Worm (Caenorhabditis elegans) whole organism, L1 larva: ENCODE data around the gene ric-3.

Source experiments
- C04F5.9 ChIP-seq: sonication (generic microtip); optimal IDR thresholded peaks from 2 replicates; lab custom pipeline; 2016; ENCODE audit warnings: missing genetic modification characterization, missing compliant biosample characterization
- C16A3.4 ChIP-seq: fragments of 150-350 bp; optimal IDR thresholded peaks from 2 replicates; lab custom pipeline; 2014; ENCODE audit warnings: missing biosample characterization, missing genetic modification characterization
- C34B4.2 ChIP-seq: sonication (generic microtip); optimal IDR thresholded peaks from 2 replicates; lab custom pipeline; 2017; ENCODE audit warnings: mild to moderate bottlenecking, missing genetic modification characterization, missing compliant biosample characterization
- F16B12.6 ChIP-seq: fragments of 150-350 bp; optimal IDR thresholded peaks from 2 replicates; lab custom pipeline; 2014; ENCODE audit warnings: missing biosample characterization, missing genetic modification characterization
- Y116A8C.19 ChIP-seq: sonication (generic microtip); optimal IDR thresholded peaks from 2 replicates; lab custom pipeline; 2016; ENCODE audit warnings: missing compliant biosample characterization, missing genetic modification characterization, borderline replicate concordance
- aha-1 ChIP-seq: fragments of 150-350 bp; optimal IDR thresholded peaks from 2 replicates; lab custom pipeline; 2014; ENCODE audit warnings: missing biosample characterization, missing genetic modification characterization
- ceh-63 ChIP-seq: fragments of 200-800 bp; sonication (Bioruptor generic); optimal IDR thresholded peaks from 2 replicates; lab custom pipeline; 2018; ENCODE audit warnings: mild to moderate bottlenecking, missing genetic modification characterization, missing compliant biosample characterization
- ceh-88 ChIP-seq: fragments of 200-800 bp; sonication (Bioruptor generic); IDR thresholded peaks from 2 replicates; pipeline ENCODE4 v1.3.6; 2022; ENCODE audit warnings: missing genetic modification characterization, missing compliant biosample characterization
- ceh-90 ChIP-seq: sonication (generic microtip); optimal IDR thresholded peaks from 2 replicates; lab custom pipeline; 2016; ENCODE audit warnings: missing genetic modification characterization, missing compliant biosample characterization
- dpl-1 ChIP-seq, 3 experiments: fragments of 150-350 bp in 2 of 3; sonication (generic microtip) in 1 of 3; optimal IDR thresholded peaks; 2 replicates each; lab custom pipeline; 2014 to 2017; ENCODE audit warnings: missing biosample characterization in 3 of 3, missing genetic modification characterization in 3 of 3, missing genetic modification reagents in 3 of 3
- dsc-1 ChIP-seq: sonication (generic microtip); optimal IDR thresholded peaks from 2 replicates; lab custom pipeline; 2016; ENCODE audit warnings: mild to moderate bottlenecking, missing genetic modification characterization, missing compliant biosample characterization
- efl-1 ChIP-seq, 4 experiments: fragments of 150-350 bp; optimal IDR thresholded peaks in 3 of 4; peaks in 1 of 4; 1 replicate in 1 of 4; 2 replicates in 3 of 4; lab custom pipeline; 2014; ENCODE audit warnings: missing biosample characterization in 2 of 4, missing genetic modification characterization in 2 of 4, missing genetic modification reagents in 2 of 4
- efl-3 ChIP-seq: fragments of 200-800 bp; sonication (Bioruptor generic); optimal IDR thresholded peaks from 2 replicates; lab custom pipeline; 2018; ENCODE audit warnings: mild to moderate bottlenecking, missing genetic modification characterization, missing compliant biosample characterization
- egl-27 ChIP-seq, 2 experiments: fragments of 150-350 bp in 1 of 2; sonication (generic microtip); optimal IDR thresholded peaks; 3 replicates each; lab custom pipeline; 2017 to 2018; ENCODE audit warnings: missing biosample characterization in 2 of 2, missing genetic modification characterization in 2 of 2, missing genetic modification reagents in 2 of 2
- elt-2 ChIP-seq: sonication (generic microtip); optimal IDR thresholded peaks from 2 replicates; lab custom pipeline; 2016; ENCODE audit warnings: missing genetic modification characterization, mild to moderate bottlenecking, inconsistent platforms, missing compliant biosample characterization, missing genetic modification reagents
- elt-3 ChIP-seq, 6 experiments: fragments of 150-350 bp in 1 of 6; sonication (generic microtip); optimal IDR thresholded peaks; 2 replicates each; lab custom pipeline; 2017 to 2018; ENCODE audit warnings: missing biosample characterization in 6 of 6, missing genetic modification characterization in 6 of 6, inconsistent platforms in 1 of 6
- ets-5 ChIP-seq: fragments of 200-800 bp; sonication (Bioruptor generic); IDR thresholded peaks from 2 replicates; pipeline ENCODE4 v1.3.6; 2022; ENCODE audit warnings: missing genetic modification characterization, missing compliant biosample characterization
- fkh-4 ChIP-seq: sonication (generic microtip); optimal IDR thresholded peaks from 2 replicates; lab custom pipeline; 2016; ENCODE audit warnings: missing compliant biosample characterization, missing genetic modification characterization, borderline replicate concordance
- fkh-8 ChIP-seq: sonication (generic microtip); optimal IDR thresholded peaks from 2 replicates; lab custom pipeline; 2016; ENCODE audit warnings: mild to moderate bottlenecking, missing genetic modification characterization, missing compliant biosample characterization
- fos-1 ChIP-seq: fragments of 150-350 bp; optimal IDR thresholded peaks from 2 replicates; lab custom pipeline; 2014; ENCODE audit warnings: missing biosample characterization, missing genetic modification characterization
- grh-1 ChIP-seq: fragments of 200-800 bp; sonication (Bioruptor generic); IDR thresholded peaks from 2 replicates; pipeline ENCODE4 v1.3.6; 2022; ENCODE audit warnings: missing genetic modification reagents, missing genetic modification characterization, missing compliant biosample characterization
- hpl-2 ChIP-seq: fragments of 150-350 bp; optimal IDR thresholded peaks from 2 replicates; lab custom pipeline; 2014; ENCODE audit warnings: missing biosample characterization, missing genetic modification reagents, missing genetic modification characterization
- irx-1 ChIP-seq: sonication (generic microtip); optimal IDR thresholded peaks from 2 replicates; lab custom pipeline; 2016; ENCODE audit warnings: missing genetic modification characterization, missing compliant biosample characterization
- jun-1 ChIP-seq: fragments of 150-350 bp; optimal IDR thresholded peaks from 2 replicates; lab custom pipeline; 2014; ENCODE audit warnings: missing biosample characterization, missing genetic modification reagents, missing genetic modification characterization
- lin-13 ChIP-seq: fragments of 150-350 bp; optimal IDR thresholded peaks from 2 replicates; lab custom pipeline; 2014; ENCODE audit warnings: missing biosample characterization, missing genetic modification reagents, missing genetic modification characterization
- lin-14 ChIP-seq: fragments of 200-800 bp; sonication (Bioruptor generic); optimal IDR thresholded peaks from 2 replicates; lab custom pipeline; 2018; ENCODE audit warnings: mild to moderate bottlenecking, missing genetic modification characterization, moderate library complexity, missing compliant biosample characterization
- lin-15B ChIP-seq: fragments of 150-350 bp; sonication (generic microtip); optimal IDR thresholded peaks from 3 replicates; lab custom pipeline; 2014; ENCODE audit warnings: missing biosample characterization, missing genetic modification characterization
- lin-39 ChIP-seq: fragments of 150-350 bp; optimal IDR thresholded peaks from 2 replicates; lab custom pipeline; 2014; ENCODE audit warnings: missing biosample characterization, missing genetic modification reagents, missing genetic modification characterization
- mep-1 ChIP-seq: fragments of 150-350 bp; optimal IDR thresholded peaks from 2 replicates; lab custom pipeline; 2014; ENCODE audit warnings: missing biosample characterization, missing genetic modification characterization
- nhr-11 ChIP-seq: fragments of 150-350 bp; optimal IDR thresholded peaks from 2 replicates; lab custom pipeline; 2014; ENCODE audit warnings: missing biosample characterization, missing genetic modification characterization
- nhr-19 ChIP-seq: fragments of 200-800 bp; sonication (Bioruptor generic); conservative IDR thresholded peaks from 2 replicates; pipeline ENCODE4 v1.3.6; 2022; ENCODE audit warnings: missing genetic modification characterization, missing compliant biosample characterization
- nhr-20 ChIP-seq: sonication (generic microtip); optimal IDR thresholded peaks from 2 replicates; lab custom pipeline; 2016; ENCODE audit warnings: mild to moderate bottlenecking, missing genetic modification characterization, missing compliant biosample characterization
- nhr-237 ChIP-seq: fragments of 150-350 bp; optimal IDR thresholded peaks from 2 replicates; lab custom pipeline; 2014; ENCODE audit warnings: missing biosample characterization, missing genetic modification characterization
- nhr-71 ChIP-seq: sonication (generic microtip); optimal IDR thresholded peaks from 2 replicates; lab custom pipeline; 2016; ENCODE audit warnings: mild to moderate bottlenecking, missing genetic modification characterization, moderate library complexity, missing compliant biosample characterization
- nhr-77 ChIP-seq: fragments of 150-350 bp; optimal IDR thresholded peaks from 2 replicates; lab custom pipeline; 2014; ENCODE audit warnings: missing biosample characterization, missing genetic modification characterization
- nhr-85 ChIP-seq: sonication (generic microtip); peaks from one replicate; lab custom pipeline; 2016; ENCODE audit warnings: missing genetic modification characterization, inconsistent platforms, missing compliant biosample characterization
- nhr-90 ChIP-seq: sonication (generic microtip); optimal IDR thresholded peaks from 2 replicates; lab custom pipeline; 2016; ENCODE audit warnings: mild to moderate bottlenecking, missing genetic modification characterization, missing compliant biosample characterization; ENCODE audit not compliant: poor library complexity
- pag-3 ChIP-seq: sonication (generic microtip); optimal IDR thresholded peaks from 2 replicates; lab custom pipeline; 2017; ENCODE audit warnings: missing genetic modification characterization, mild to moderate bottlenecking, missing compliant biosample characterization, antibody characterized with exemption, borderline replicate concordance; ENCODE audit not compliant: insufficient read depth
- pqm-1 ChIP-seq: sonication (generic microtip); optimal IDR thresholded peaks from 3 replicates; lab custom pipeline; 2017; ENCODE audit warnings: missing biosample characterization, missing genetic modification characterization
- rnt-1 ChIP-seq: sonication (generic microtip); optimal IDR thresholded peaks from 2 replicates; lab custom pipeline; 2016; ENCODE audit warnings: mild to moderate bottlenecking, missing genetic modification characterization, moderate library complexity, missing compliant biosample characterization
- snpc-4 ChIP-seq: fragments of 150-350 bp; optimal IDR thresholded peaks from 2 replicates; lab custom pipeline; 2014; ENCODE audit warnings: missing biosample characterization, missing genetic modification characterization
- snu-23 ChIP-seq: sonication (generic microtip); optimal IDR thresholded peaks from 2 replicates; lab custom pipeline; 2016; ENCODE audit warnings: missing genetic modification characterization, missing compliant biosample characterization
- sup-37 ChIP-seq: fragments of 200-800 bp; sonication (Bioruptor generic); optimal IDR thresholded peaks from 2 replicates; lab custom pipeline; 2018; ENCODE audit warnings: mild to moderate bottlenecking, missing genetic modification characterization, missing compliant biosample characterization
- swsn-7 ChIP-seq: sonication (generic microtip); optimal IDR thresholded peaks from 2 replicates; lab custom pipeline; 2016; ENCODE audit warnings: missing genetic modification characterization, missing compliant biosample characterization
- tbx-2 ChIP-seq: sonication (generic microtip); optimal IDR thresholded peaks from 2 replicates; lab custom pipeline; 2016; ENCODE audit warnings: missing genetic modification characterization, missing compliant biosample characterization
- tlp-1 ChIP-seq: fragments of 150-350 bp; optimal IDR thresholded peaks from 2 replicates; lab custom pipeline; 2014; ENCODE audit warnings: missing biosample characterization, missing genetic modification characterization
- unc-130 ChIP-seq: fragments of 150-350 bp; optimal IDR thresholded peaks from 2 replicates; lab custom pipeline; 2017; ENCODE audit warnings: missing biosample characterization, missing genetic modification characterization, inconsistent platforms
- unc-30 ChIP-seq: sonication (generic microtip); optimal IDR thresholded peaks from 2 replicates; lab custom pipeline; 2017; ENCODE audit warnings: missing biosample characterization, missing genetic modification characterization
- unc-62 ChIP-seq: fragments of 150-350 bp; optimal IDR thresholded peaks from 2 replicates; lab custom pipeline; 2014; ENCODE audit warnings: missing biosample characterization, missing genetic modification reagents, missing genetic modification characterization
- unc-86 ChIP-seq: sonication (generic microtip); optimal IDR thresholded peaks from 2 replicates; lab custom pipeline; 2016; ENCODE audit warnings: missing genetic modification characterization, missing compliant biosample characterization
- xbp-1 ChIP-seq: sonication (generic microtip); optimal IDR thresholded peaks from 2 replicates; lab custom pipeline; 2016; ENCODE audit warnings: missing genetic modification characterization, missing compliant biosample characterization
- ztf-4 ChIP-seq: fragments of 150-350 bp; optimal IDR thresholded peaks from 2 replicates; lab custom pipeline; 2014; ENCODE audit warnings: missing biosample characterization, missing genetic modification characterization

Gene ric-3

ce11 chrIV:7785506-7786065 lies 32.5 kb upstream of the ric-3 start, which contains the start of gene tag-322:
tag-322 (minus strand) TSS chrIV:7785556.
- TF ChIP-seq efl-3 (GFP tag; lab: Kevin White, UChicago) (no peak), elt-3 (tag; optimal IDR thresholded peaks at IDR 0.05; lab: Kevin White, UChicago) (no peak), F16B12.6 (tag; lab: Kevin White, UChicago) (no peak), ztf-4 (tag; lab: Kevin White, UChicago) (no peak), rnt-1 (tag; lab: Kevin White, UChicago) (peak; percentile 73), aha-1 (tag; lab: Kevin White, UChicago) (no peak), lin-15B (tag; lab: Kevin White, UChicago) (peak; percentile 76), swsn-7 (tag; lab: Kevin White, UChicago) (peak; percentile 80), hpl-2 (GFP tag; lab: Kevin White, UChicago) (no peak), nhr-11 (tag; lab: Kevin White, UChicago) (peak; percentile 27), C16A3.4 (peak; percentile 70), nhr-90 (peak; percentile 60), unc-30 (tag; lab: Kevin White, UChicago) (no peak), tbx-2 (tag; lab: Kevin White, UChicago) (peak; percentile 65), pag-3 (tag; lab: Kevin White, UChicago) (no peak), dsc-1 (tag; lab: Kevin White, UChicago) (peak; percentile 75), xbp-1 (tag; lab: Kevin White, UChicago) (peak; percentile 79), nhr-85 (tag; lab: Kevin White, UChicago) (peak; percentile 83), unc-130 (tag; lab: Kevin White, UChicago) (peak; percentile 20), ets-5 (GFP tag; lab: Robert Waterston, UW) (no peak), grh-1 (GFP tag; lab: Robert Waterston, UW) (0 out of 2 replicates have a peak, but pooled peaks have one; percentile 11), lin-14 (GFP tag; lab: Kevin White, UChicago) (peak; percentile 75), jun-1 (tag; lab: Kevin White, UChicago) (no peak), lin-39 (tag; lab: Kevin White, UChicago) (no peak), Y116A8C.19 (tag; lab: Kevin White, UChicago) (no peak), fkh-8 (peak; percentile 16), elt-2 (tag; lab: Kevin White, UChicago) (no peak), unc-62 (GFP tag; lab: Kevin White, UChicago) (no peak), C04F5.9 (tag; lab: Kevin White, UChicago) (no peak), nhr-20 (tag; lab: Kevin White, UChicago) (peak; percentile 76), nhr-19 (GFP tag; lab: Robert Waterston, UW) (peak; percentile 62), dpl-1 (GFP tag; optimal IDR thresholded peaks at IDR 0.05; lab: Kevin White, UChicago) (peak; percentile 53 to 74 (median 72)), C34B4.2 (no peak), sup-37 (GFP tag; lab: Kevin White, UChicago) (no peak), ceh-88 (GFP tag; lab: Robert Waterston, UW) (no peak), ceh-63 (GFP tag; lab: Kevin White, UChicago) (no peak), nhr-77 (tag; lab: Kevin White, UChicago) (peak; percentile 31), nhr-237 (tag; lab: Kevin White, UChicago) (no peak), nhr-71 (tag; lab: Kevin White, UChicago) (peak; percentile 85), lin-13 (GFP tag; lab: Kevin White, UChicago) (no peak), efl-1 (optimal IDR thresholded peaks at IDR 0.05; lab: Kevin White, UChicago) (peak; percentile 72 to 77), efl-1 (GFP tag; optimal IDR thresholded peaks at IDR 0.05 in 1 of 2; lab: Kevin White, UChicago) (peak; percentile 69 to 96), ceh-90 (tag; lab: Kevin White, UChicago) (no peak), egl-27 (tag; optimal IDR thresholded peaks at IDR 0.05; lab: Kevin White, UChicago) (no peak), snpc-4 (tag; lab: Kevin White, UChicago) (no peak), pqm-1 (no peak), fkh-4 (tag; lab: Kevin White, UChicago) (no peak), fos-1 (no peak), mep-1 (tag; lab: Kevin White, UChicago) (peak; percentile 85), snu-23 (GFP tag; lab: Kevin White, UChicago) (peak; percentile 83), irx-1 (no peak), tlp-1 (tag; lab: Kevin White, UChicago) (no peak), unc-86 (tag; lab: Kevin White, UChicago) (peak; percentile 51)
